Worm (Caenorhabditis elegans) whole organism, late embryonic: Measurements from ENCODE around the gene erd-2.1.

ENCODE experiments used
- Y22D7AL.16 ChIP-seq: sonication (generic microtip); optimal IDR thresholded peaks from 2 replicates; lab custom pipeline; 2016; ENCODE audit warnings: missing genetic modification characterization, missing compliant biosample characterization
- ama-1 ChIP-seq: fragments of 150-350 bp; optimal IDR thresholded peaks from 2 replicates; lab custom pipeline; 2014
- ceh-22 ChIP-seq: sonication (generic microtip); optimal IDR thresholded peaks from 2 replicates; lab custom pipeline; 2017; ENCODE audit warnings: missing biosample characterization, missing genetic modification characterization
- ceh-24 ChIP-seq: sonication (generic microtip); optimal IDR thresholded peaks from 2 replicates; lab custom pipeline; 2016; ENCODE audit warnings: mild to moderate bottlenecking, missing genetic modification characterization, missing compliant biosample characterization
- ceh-30 ChIP-seq: fragments of 150-350 bp; optimal IDR thresholded peaks from 2 replicates; lab custom pipeline; 2014; ENCODE audit warnings: missing biosample characterization, missing genetic modification characterization
- ceh-34 ChIP-seq: sonication (generic microtip); optimal IDR thresholded peaks from 2 replicates; lab custom pipeline; 2016; ENCODE audit warnings: mild to moderate bottlenecking, missing genetic modification characterization, missing compliant biosample characterization
- dve-1 ChIP-seq: sonication (generic microtip); optimal IDR thresholded peaks from 2 replicates; lab custom pipeline; 2017; ENCODE audit warnings: antibody characterized with exemption, mild to moderate bottlenecking, missing genetic modification characterization, missing compliant biosample characterization
- pat-9 ChIP-seq: fragments of 200-800 bp; sonication (Bioruptor generic); optimal IDR thresholded peaks from 2 replicates; lab custom pipeline; 2018; ENCODE audit warnings: mild to moderate bottlenecking, missing genetic modification characterization, moderate library complexity, missing compliant biosample characterization
- rnt-1 ChIP-seq: sonication (generic microtip); optimal IDR thresholded peaks from 2 replicates; lab custom pipeline; 2016; ENCODE audit warnings: missing genetic modification characterization, missing compliant biosample characterization
- tbx-7 ChIP-seq: sonication (generic microtip); optimal IDR thresholded peaks from 2 replicates; lab custom pipeline; 2016; ENCODE audit warnings: missing genotype, missing genetic modification characterization, missing compliant biosample characterization
- ttx-3 ChIP-seq: sonication (generic microtip); optimal IDR thresholded peaks from 2 replicates; lab custom pipeline; 2016; ENCODE audit warnings: missing genetic modification reagents, missing genetic modification characterization, missing compliant biosample characterization
- unc-55 ChIP-seq: sonication (generic microtip); optimal IDR thresholded peaks from 2 replicates; lab custom pipeline; 2017; ENCODE audit warnings: missing biosample characterization, missing genetic modification reagents, missing genetic modification characterization

The erd-2.1 gene

ce11 chrX:10132546-10133032 is 26.0 kb downstream of the erd-2.1 start (continued):
- peak; percentile 61 for TF ChIP-seq ceh-34 (tag; lab: Kevin White, UChicago)
- peak; percentile 77 for TF ChIP-seq ttx-3 (tag; lab: Kevin White, UChicago)

- TF ChIP-seq unc-55 (GFP tag; lab: Kevin White, UChicago) = peak; percentile 45
- no peak for TF ChIP-seq ttx-3 (tag; lab: Kevin White, UChicago)
- TF ChIP-seq, all 69 proteins: peak for 1
Measured at ce11 chrX:10130159-10130558, 28.5 kb downstream of the erd-2.1 start.

- TF ChIP-seq ama-1 = no peak
- TF ChIP-seq dve-1 (tag; lab: Kevin White, UChicago) = peak; percentile 30
- TF ChIP-seq Y22D7AL.16 = no peak
- TF ChIP-seq ceh-22 (tag; lab: Kevin White, UChicago) = no peak
Measured at ce11 chrX:10124338-10124737, 34.3 kb downstream of the erd-2.1 start.

- no peak for TF ChIP-seq ceh-30 (tag; lab: Kevin White, UChicago)
- no peak for TF ChIP-seq pat-9 (tag; lab: Kevin White, UChicago)
Measured at ce11 chrX:10123015-10123414, 35.6 kb downstream of the erd-2.1 start.

ce11 chrX:10113677-10114076 is 45.0 kb downstream of the erd-2.1 start:
- TF ChIP-seq tbx-7 (no peak), ceh-24 (tag; lab: Kevin White, UChicago) (no peak), rnt-1 (no peak)
